Worm (Caenorhabditis elegans) whole organism, midembryonic: Measurements from ENCODE around the gene T03G6.7.

Source experiments
- T22C8.4 ChIP-seq: fragments of 200-800 bp; sonication (Bioruptor generic); IDR thresholded peaks from 2 replicates; pipeline ENCODE4 v1.3.6; 2022; ENCODE audit warnings: missing genetic modification characterization, missing compliant biosample characterization
- cog-1 ChIP-seq: sonication (generic microtip); optimal IDR thresholded peaks from 2 replicates; lab custom pipeline; 2016; ENCODE audit warnings: missing genetic modification characterization, missing compliant biosample characterization
- flt-1 ChIP-seq: fragments of 200-800 bp; sonication (Bioruptor generic); IDR thresholded peaks from 2 replicates; pipeline ENCODE4 v1.3.6; 2022; ENCODE audit warnings: missing genetic modification characterization, missing compliant biosample characterization
- klf-2 ChIP-seq: fragments of 200-800 bp; sonication (Bioruptor generic); conservative IDR thresholded peaks from 2 replicates; pipeline ENCODE4 v1.3.6; 2022; ENCODE audit warnings: missing genetic modification reagents, missing genetic modification characterization, missing compliant biosample characterization
- med-1 ChIP-seq: sonication (generic microtip); optimal IDR thresholded peaks from 2 replicates; lab custom pipeline; 2017; ENCODE audit warnings: missing genetic modification characterization, mild to moderate bottlenecking, missing compliant biosample characterization, antibody characterized with exemption, missing genetic modification reagents; ENCODE audit not compliant: insufficient read depth
- ref-1 ChIP-seq: fragments of 200-800 bp; sonication (Bioruptor generic); conservative IDR thresholded peaks from 2 replicates; pipeline ENCODE4 v1.3.6; 2022; ENCODE audit warnings: missing genetic modification reagents, missing genetic modification characterization, missing compliant biosample characterization
- tab-1 ChIP-seq: fragments of 200-800 bp; sonication (Bioruptor generic); IDR thresholded peaks from 2 replicates; pipeline ENCODE4 v1.3.6; 2022; ENCODE audit warnings: missing genetic modification characterization, missing compliant biosample characterization
- ztf-23 ChIP-seq: fragments of 200-800 bp; sonication (Bioruptor generic); IDR thresholded peaks from 2 replicates; pipeline ENCODE4 v1.3.6; 2022; ENCODE audit warnings: missing genetic modification reagents, missing genetic modification characterization, missing compliant biosample characterization
- ztf-29 ChIP-seq: fragments of 200-800 bp; sonication (Bioruptor generic); IDR thresholded peaks from 2 replicates; pipeline ENCODE4 v1.3.6; 2022; ENCODE audit warnings: missing genetic modification reagents, missing genetic modification characterization, missing compliant biosample characterization

The T03G6.7 gene

DNA sequence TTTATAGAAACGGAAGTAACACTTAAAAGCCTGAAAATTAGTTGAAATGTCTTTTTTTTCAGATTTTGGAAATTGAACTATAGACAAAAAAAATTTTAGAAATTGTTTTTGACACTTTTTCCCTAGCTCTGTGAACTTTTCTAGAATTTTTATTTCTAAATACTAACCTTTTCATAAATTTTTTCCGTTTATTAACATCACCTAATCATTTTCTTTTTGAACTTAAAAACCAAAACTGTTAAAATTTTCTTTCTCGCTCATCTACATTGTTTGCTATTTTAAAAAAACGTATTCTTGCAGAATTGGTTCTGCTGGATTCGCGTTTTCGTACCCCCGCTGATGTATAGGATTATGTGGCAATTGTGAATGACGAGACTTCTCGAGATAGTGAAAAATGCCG is at the start of gene T03G6.7, which contains the start of gene nhr-40:
Gene T03G6.7, plus strand, starts transcription at position 337 of the 400 bp plus-strand sequence.
Gene nhr-40, plus strand, starts transcription at position 301 of the 400 bp plus-strand sequence.
- no peak for TF ChIP-seq T22C8.4
- no peak for TF ChIP-seq tab-1 (GFP tag; lab: Robert Waterston, UW)
- TF ChIP-seq cog-1 (tag; lab: Kevin White, UChicago) = no peak
- TF ChIP-seq ztf-29 (GFP tag; lab: Robert Waterston, UW) = no peak
- TF ChIP-seq ref-1 = no peak
- no peak for TF ChIP-seq flt-1 (GFP tag; lab: Robert Waterston, UW)
- TF ChIP-seq klf-2 (GFP tag; lab: Robert Waterston, UW) = no peak
- no peak for TF ChIP-seq med-1 (GFP tag; lab: Kevin White, UChicago)
- TF ChIP-seq ztf-23 = no peak

DNA sequence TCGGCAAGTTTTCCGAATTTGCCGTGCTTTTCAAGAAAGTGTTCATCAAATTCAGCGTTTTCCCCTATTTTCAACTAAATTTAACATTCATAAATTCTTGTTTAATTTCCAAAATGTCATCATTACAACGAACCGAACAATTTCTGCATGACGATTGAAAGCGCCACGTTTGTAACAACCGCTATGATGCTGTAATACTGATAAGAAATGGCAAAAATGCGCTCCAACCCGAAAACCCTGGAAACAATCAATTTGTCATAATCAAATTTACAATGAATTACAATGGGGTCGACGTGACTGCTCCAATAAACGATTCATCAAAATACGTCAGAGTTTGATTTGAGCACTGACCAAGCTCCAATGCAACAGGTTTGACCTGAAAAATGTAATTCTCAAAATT is 49.2 kb upstream of the T03G6.7 start:
- TF ChIP-seq ztf-29 (GFP tag; lab: Robert Waterston, UW) (no peak), tab-1 (GFP tag; lab: Robert Waterston, UW) (no peak), med-1 (GFP tag; lab: Kevin White, UChicago) (no peak), ztf-23 (no peak), T22C8.4 (no peak), ref-1 (no peak)

DNA sequence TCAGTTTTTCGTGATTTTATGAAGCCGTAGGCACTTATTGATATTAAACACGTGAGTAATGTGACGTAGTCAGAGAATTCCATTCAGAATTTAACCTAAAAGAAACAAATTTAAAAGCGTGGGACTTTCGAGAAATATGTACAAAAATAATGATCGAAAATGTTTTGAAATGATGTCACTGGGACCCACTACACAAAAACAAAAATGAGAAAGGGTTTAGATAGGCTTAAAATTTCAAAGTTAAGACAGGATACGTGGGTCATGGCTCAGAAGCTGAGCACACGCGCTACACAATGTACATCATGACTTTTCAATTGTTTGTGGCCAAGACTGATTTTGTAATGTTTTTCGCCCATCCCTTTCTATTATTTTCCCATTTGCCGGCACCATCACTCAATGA is 45.0 kb upstream of the T03G6.7 start, which contains the start of gene smvt-1:
Gene smvt-1, minus strand, starts transcription at position 101 of the 400 bp plus-strand sequence.
- no peak for TF ChIP-seq flt-1 (GFP tag; lab: Robert Waterston, UW)
- TF ChIP-seq ztf-29 (GFP tag; lab: Robert Waterston, UW) = no peak
- TF ChIP-seq med-1 (GFP tag; lab: Kevin White, UChicago) = no peak
- TF ChIP-seq T22C8.4 = no peak
- TF ChIP-seq tab-1 (GFP tag; lab: Robert Waterston, UW) = no peak
- no peak for TF ChIP-seq ztf-23
- no peak for TF ChIP-seq cog-1 (tag; lab: Kevin White, UChicago)
- no peak for TF ChIP-seq klf-2 (GFP tag; lab: Robert Waterston, UW)
- no peak for TF ChIP-seq ref-1

DNA sequence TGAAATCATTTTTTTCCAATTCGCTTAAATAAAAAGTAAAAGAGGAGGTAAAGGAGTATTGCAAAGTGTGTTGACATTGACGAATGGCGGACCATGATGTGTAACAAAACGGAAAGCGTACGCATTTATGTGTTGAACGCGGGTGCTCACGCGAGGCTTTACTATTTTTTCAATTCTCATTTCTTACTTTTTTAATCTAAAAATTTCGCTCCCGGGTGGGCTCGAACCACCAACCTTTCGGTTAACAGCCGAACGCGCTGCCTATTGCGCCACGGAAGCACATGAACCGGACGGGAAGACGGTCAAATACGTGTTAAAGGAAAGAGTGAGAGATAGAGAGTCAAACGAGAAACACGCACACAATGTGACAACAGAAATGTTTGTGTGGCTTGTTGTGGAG is 44.5 kb upstream of the T03G6.7 start:
- TF ChIP-seq ztf-29 (GFP tag; lab: Robert Waterston, UW) (peak; percentile 90), ztf-23 (peak; percentile 91), klf-2 (GFP tag; lab: Robert Waterston, UW) (peak; percentile 77), tab-1 (GFP tag; lab: Robert Waterston, UW) (peak; percentile 91), T22C8.4 (peak; percentile 87), cog-1 (tag; lab: Kevin White, UChicago) (peak; percentile 91), flt-1 (GFP tag; lab: Robert Waterston, UW) (peak; percentile 95), ref-1 (peak; percentile 84), med-1 (GFP tag; lab: Kevin White, UChicago) (peak; percentile 72)

DNA sequence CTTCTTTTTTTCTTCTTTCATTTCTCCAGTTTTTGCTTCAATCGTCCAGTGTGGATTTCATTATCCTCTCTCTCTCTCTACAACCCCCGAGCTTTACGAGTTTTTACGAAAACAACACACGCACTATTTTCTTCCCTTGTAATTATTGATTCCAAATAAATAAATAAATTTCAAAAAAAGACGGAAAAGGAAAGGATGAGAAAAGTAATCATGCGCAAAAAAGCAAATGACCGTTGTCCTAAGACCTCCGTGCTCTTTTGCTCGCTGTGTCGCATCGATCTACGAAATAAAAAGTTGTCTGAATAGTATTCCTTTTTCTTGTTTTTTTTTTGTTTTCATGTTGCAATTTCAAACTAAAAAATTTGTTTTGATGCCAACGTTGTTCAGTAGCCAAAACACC is 43.2 kb upstream of the T03G6.7 start:
- TF ChIP-seq ref-1 = no peak
- no peak for TF ChIP-seq tab-1 (GFP tag; lab: Robert Waterston, UW)
- no peak for TF ChIP-seq klf-2 (GFP tag; lab: Robert Waterston, UW)
- no peak for TF ChIP-seq flt-1 (GFP tag; lab: Robert Waterston, UW)
- no peak for TF ChIP-seq T22C8.4
- no peak for TF ChIP-seq ztf-29 (GFP tag; lab: Robert Waterston, UW)
- no peak for TF ChIP-seq med-1 (GFP tag; lab: Kevin White, UChicago)
- TF ChIP-seq cog-1 (tag; lab: Kevin White, UChicago) = no peak
- no peak for TF ChIP-seq ztf-23

DNA sequence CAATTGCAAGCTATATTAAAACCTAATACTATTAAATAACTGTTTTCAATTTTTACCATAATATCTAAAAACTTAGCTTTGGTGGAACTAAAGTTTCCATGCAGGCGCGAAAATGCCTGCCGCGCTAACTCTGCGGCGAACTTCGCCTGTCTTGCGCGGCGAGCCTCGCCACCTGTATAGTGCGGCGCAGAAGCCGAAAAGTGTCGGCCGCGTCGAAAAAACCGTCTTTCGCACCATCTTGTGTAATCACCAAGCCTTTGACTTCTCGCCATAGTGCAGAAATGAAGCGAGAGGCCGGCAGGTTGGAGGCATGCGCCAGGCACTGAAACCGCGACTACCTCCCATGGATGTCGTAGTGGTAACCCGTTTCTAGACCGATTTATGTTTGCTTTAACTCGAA is 42.4 kb upstream of the T03G6.7 start:
- no peak for TF ChIP-seq T22C8.4
- TF ChIP-seq tab-1 (GFP tag; lab: Robert Waterston, UW) = no peak
- TF ChIP-seq ztf-29 (GFP tag; lab: Robert Waterston, UW) = no peak
- no peak for TF ChIP-seq cog-1 (tag; lab: Kevin White, UChicago)
- TF ChIP-seq ref-1 = no peak
- TF ChIP-seq klf-2 (GFP tag; lab: Robert Waterston, UW) = no peak
- TF ChIP-seq med-1 (GFP tag; lab: Kevin White, UChicago) = no peak
- no peak for TF ChIP-seq ztf-23
- no peak for TF ChIP-seq flt-1 (GFP tag; lab: Robert Waterston, UW)

DNA sequence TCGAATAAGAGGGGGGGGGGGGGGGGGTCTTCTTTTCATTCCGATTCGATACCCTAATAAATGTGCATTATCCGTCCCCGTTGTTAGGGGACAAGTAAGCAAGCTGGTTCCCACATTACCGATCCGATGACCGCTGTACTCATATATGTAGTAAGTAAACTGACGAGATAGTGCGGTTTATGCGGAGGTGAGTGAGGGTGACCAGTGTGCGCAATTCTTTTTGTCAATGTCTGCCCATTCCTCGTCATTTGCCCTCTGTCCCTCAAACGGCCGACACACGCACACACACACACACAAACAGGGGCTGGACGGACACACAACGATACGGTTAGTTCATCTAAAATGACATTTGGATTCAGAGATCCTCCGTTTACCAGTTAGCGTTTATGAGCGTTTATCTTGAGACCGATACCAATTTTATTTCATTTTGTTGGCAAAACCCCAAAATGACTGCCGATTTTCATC is 41.6 kb upstream of the T03G6.7 start, which contains the start of gene aat-3:
Gene aat-3, plus strand, starts transcription at position 51 of the 465 bp plus-strand sequence.
- no peak for TF ChIP-seq tab-1 (GFP tag; lab: Robert Waterston, UW)
- TF ChIP-seq flt-1 (GFP tag; lab: Robert Waterston, UW) = no peak
- 0 out of 2 replicates have a peak, but pooled peaks have one; percentile 11 for TF ChIP-seq ref-1
- TF ChIP-seq T22C8.4 = no peak
- TF ChIP-seq med-1 (GFP tag; lab: Kevin White, UChicago) = no peak
- TF ChIP-seq klf-2 (GFP tag; lab: Robert Waterston, UW) = 0 out of 2 replicates have a peak, but pooled peaks have one; percentile 8
- TF ChIP-seq ztf-23 = no peak
- peak; percentile 39; the same call in 1 of the 2 replicates for TF ChIP-seq ztf-29 (GFP tag; lab: Robert Waterston, UW)
- no peak for TF ChIP-seq cog-1 (tag; lab: Kevin White, UChicago)

DNA sequence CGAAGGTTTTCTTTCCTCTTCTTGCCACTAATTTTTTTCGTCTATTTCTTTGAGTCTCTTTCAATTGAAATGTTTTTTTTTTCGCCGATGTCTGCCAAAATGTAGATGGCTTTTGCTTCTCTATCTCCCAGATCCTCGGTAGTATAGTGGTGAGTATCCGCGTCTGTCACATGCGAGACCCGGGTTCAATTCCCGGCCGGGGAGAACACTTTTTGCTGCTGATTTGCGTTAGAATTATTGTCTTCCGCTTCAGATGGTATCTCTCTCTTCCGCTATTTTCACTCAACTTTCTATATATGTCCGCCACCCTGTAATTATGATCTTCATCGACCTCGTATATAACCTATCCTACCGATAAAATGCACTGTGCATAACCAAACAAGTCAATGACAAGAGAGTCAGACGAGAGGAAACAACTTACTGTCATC is 40.4 kb upstream of the T03G6.7 start:
- TF ChIP-seq T22C8.4 (0 out of 2 replicates have a peak, but pooled peaks have one; percentile 22), klf-2 (GFP tag; lab: Robert Waterston, UW) (peak; percentile 79), cog-1 (tag; lab: Kevin White, UChicago) (peak; percentile 43), tab-1 (GFP tag; lab: Robert Waterston, UW) (0 out of 2 replicates have a peak, but pooled peaks have one; percentile 38), ref-1 (peak; percentile 65), flt-1 (GFP tag; lab: Robert Waterston, UW) (peak; percentile 53; the same call in 1 of the 2 replicates), ztf-29 (GFP tag; lab: Robert Waterston, UW) (peak; percentile 44; the same call in 1 of the 2 replicates), med-1 (GFP tag; lab: Kevin White, UChicago) (no peak), ztf-23 (peak; percentile 81)

DNA sequence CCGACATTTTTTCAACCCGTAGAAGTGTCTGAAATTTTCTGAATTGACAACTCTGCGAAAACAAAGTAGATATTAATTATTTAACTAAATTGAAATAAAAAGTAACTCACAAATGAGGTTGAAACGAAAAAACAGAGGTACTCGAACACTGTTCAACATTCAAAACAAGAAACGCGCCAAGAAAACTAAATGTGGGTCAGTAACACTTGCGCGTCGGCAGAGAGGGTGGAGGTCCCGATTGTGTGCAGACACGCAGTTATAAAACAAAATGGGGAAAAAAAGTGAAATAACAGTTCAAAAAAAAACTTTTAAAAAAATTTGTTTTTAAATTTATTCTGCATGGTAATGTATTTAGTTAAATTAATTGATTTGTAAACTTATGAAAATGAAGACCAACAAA is 34.4 kb upstream of the T03G6.7 start:
- TF ChIP-seq klf-2 (GFP tag; lab: Robert Waterston, UW) (0 out of 2 replicates have a peak, but pooled peaks have one; percentile 32), ref-1 (no peak), flt-1 (GFP tag; lab: Robert Waterston, UW) (0 out of 2 replicates have a peak, but pooled peaks have one; percentile 30)
